Worm (Caenorhabditis elegans) whole organism, late embryonic: ENCODE results near the gene ccep-135.
A peak's percentile ranks its signal among the peaks of the same experiment; 100 is the strongest.

Source experiments
- C38D4.7 ChIP-seq: fragments of 200-800 bp; sonication (Bioruptor generic); optimal IDR thresholded peaks from 2 replicates; lab custom pipeline; 2018; ENCODE audit warnings: mild to moderate bottlenecking, missing genetic modification characterization, moderate library complexity, missing compliant biosample characterization
- F13H6.1 ChIP-seq: sonication (generic microtip); optimal IDR thresholded peaks from 2 replicates; lab custom pipeline; 2016; ENCODE audit warnings: missing genetic modification characterization, missing compliant biosample characterization
- K02D7.2 ChIP-seq: sonication (generic microtip); optimal IDR thresholded peaks from 2 replicates; lab custom pipeline; 2017; ENCODE audit warnings: mild to moderate bottlenecking, missing genetic modification characterization, missing compliant biosample characterization
- T23F11.4 ChIP-seq: fragments of 200-800 bp; sonication (Bioruptor generic); optimal IDR thresholded peaks from 2 replicates; lab custom pipeline; 2018; ENCODE audit warnings: mild to moderate bottlenecking, missing genetic modification characterization, missing compliant biosample characterization
- Y22D7AL.16 ChIP-seq: sonication (generic microtip); optimal IDR thresholded peaks from 2 replicates; lab custom pipeline; 2016; ENCODE audit warnings: missing genetic modification characterization, missing compliant biosample characterization
- ceh-14 ChIP-seq: sonication (generic microtip); optimal IDR thresholded peaks from 2 replicates; lab custom pipeline; 2016; ENCODE audit warnings: missing genotype, missing genetic modification characterization, missing compliant biosample characterization
- ceh-22 ChIP-seq: sonication (generic microtip); optimal IDR thresholded peaks from 2 replicates; lab custom pipeline; 2017; ENCODE audit warnings: missing biosample characterization, missing genetic modification characterization
- ceh-24 ChIP-seq: sonication (generic microtip); optimal IDR thresholded peaks from 2 replicates; lab custom pipeline; 2016; ENCODE audit warnings: mild to moderate bottlenecking, missing genetic modification characterization, missing compliant biosample characterization
- ceh-31 ChIP-seq: sonication (generic microtip); optimal IDR thresholded peaks from 2 replicates; lab custom pipeline; 2016; ENCODE audit warnings: missing genetic modification characterization, missing compliant biosample characterization
- ceh-34 ChIP-seq: sonication (generic microtip); optimal IDR thresholded peaks from 2 replicates; lab custom pipeline; 2016; ENCODE audit warnings: mild to moderate bottlenecking, missing genetic modification characterization, missing compliant biosample characterization
- ceh-6 ChIP-seq: fragments of 200-800 bp; sonication (Bioruptor generic); optimal IDR thresholded peaks from 2 replicates; lab custom pipeline; 2018; ENCODE audit warnings: mild to moderate bottlenecking, missing genetic modification characterization, missing compliant biosample characterization
- ceh-9 ChIP-seq: sonication (generic microtip); optimal IDR thresholded peaks from 2 replicates; lab custom pipeline; 2016; ENCODE audit warnings: mild to moderate bottlenecking, missing genetic modification characterization, inconsistent platforms, missing compliant biosample characterization
- dve-1 ChIP-seq: sonication (generic microtip); optimal IDR thresholded peaks from 2 replicates; lab custom pipeline; 2017; ENCODE audit warnings: antibody characterized with exemption, mild to moderate bottlenecking, missing genetic modification characterization, missing compliant biosample characterization
- elt-2 ChIP-seq: sonication (generic microtip); optimal IDR thresholded peaks from 2 replicates; lab custom pipeline; 2016; ENCODE audit warnings: missing genetic modification reagents, missing genetic modification characterization, missing compliant biosample characterization
- elt-4 ChIP-seq: sonication (generic microtip); optimal IDR thresholded peaks from 2 replicates; lab custom pipeline; 2016; ENCODE audit warnings: missing genetic modification characterization, missing compliant biosample characterization
- ets-4 ChIP-seq: sonication (generic microtip); optimal IDR thresholded peaks from 2 replicates; lab custom pipeline; 2016; ENCODE audit warnings: missing genetic modification characterization, missing compliant biosample characterization
- hlh-15 ChIP-seq: sonication (generic microtip); optimal IDR thresholded peaks from 2 replicates; lab custom pipeline; 2016; ENCODE audit warnings: missing genetic modification characterization, missing compliant biosample characterization
- hlh-6 ChIP-seq: sonication (generic microtip); optimal IDR thresholded peaks from 2 replicates; lab custom pipeline; 2016; ENCODE audit warnings: missing genotype, missing genetic modification characterization, missing compliant biosample characterization
- nfya-1 ChIP-seq: sonication (generic microtip); optimal IDR thresholded peaks from 2 replicates; lab custom pipeline; 2017; ENCODE audit warnings: missing genetic modification characterization, mild to moderate bottlenecking, missing compliant biosample characterization, antibody characterized with exemption, moderate library complexity
- nhr-11 ChIP-seq: fragments of 150-350 bp; optimal IDR thresholded peaks from 2 replicates; lab custom pipeline; 2014; ENCODE audit warnings: missing biosample characterization, missing genetic modification characterization
- npax-4 ChIP-seq: sonication (generic microtip); optimal IDR thresholded peaks from 2 replicates; lab custom pipeline; 2016; ENCODE audit warnings: missing genetic modification characterization, missing compliant biosample characterization
- pax-1 ChIP-seq: fragments of 150-350 bp; optimal IDR thresholded peaks from 2 replicates; lab custom pipeline; 2014; ENCODE audit warnings: missing biosample characterization, missing genetic modification characterization
- pha-2 ChIP-seq: sonication (generic microtip); optimal IDR thresholded peaks from 2 replicates; lab custom pipeline; 2017; ENCODE audit warnings: mild to moderate bottlenecking, missing genetic modification characterization, missing compliant biosample characterization
- ref-2 ChIP-seq: sonication (generic microtip); optimal IDR thresholded peaks from 2 replicates; lab custom pipeline; 2016; ENCODE audit warnings: missing genetic modification characterization, missing compliant biosample characterization
- rnt-1 ChIP-seq: sonication (generic microtip); optimal IDR thresholded peaks from 2 replicates; lab custom pipeline; 2016; ENCODE audit warnings: missing genetic modification characterization, missing compliant biosample characterization
- sox-4 ChIP-seq: sonication (generic microtip); optimal IDR thresholded peaks from 2 replicates; lab custom pipeline; 2017; ENCODE audit warnings: mild to moderate bottlenecking, missing genetic modification characterization, inconsistent platforms, missing compliant biosample characterization
- syd-9 ChIP-seq: sonication (generic microtip); optimal IDR thresholded peaks from 2 replicates; lab custom pipeline; 2016; ENCODE audit warnings: mild to moderate bottlenecking, missing genetic modification characterization, moderate library complexity, missing compliant biosample characterization
- tbx-2 ChIP-seq: sonication (generic microtip); optimal IDR thresholded peaks from 2 replicates; lab custom pipeline; 2016; ENCODE audit warnings: missing genetic modification characterization, missing compliant biosample characterization
- ttx-3 ChIP-seq: sonication (generic microtip); optimal IDR thresholded peaks from 2 replicates; lab custom pipeline; 2016; ENCODE audit warnings: missing genetic modification reagents, missing genetic modification characterization, missing compliant biosample characterization
- unc-3 ChIP-seq, 2 experiments: fragments of 200-800 bp in 1 of 2; sonication (Bioruptor generic) in 1 of 2; sonication (generic microtip) in 1 of 2; conservative IDR thresholded peaks in 1 of 2; optimal IDR thresholded peaks in 1 of 2; 2 replicates each; pipeline versions ENCODE4 v1.3.6 to Lab custom; 2016 to 2022; ENCODE audit warnings: missing compliant biosample characterization in 2 of 2, missing genetic modification characterization in 2 of 2, missing genetic modification reagents in 1 of 2
- unc-42 ChIP-seq: sonication (generic microtip); optimal IDR thresholded peaks from 2 replicates; lab custom pipeline; 2016; ENCODE audit warnings: missing genotype, missing genetic modification characterization, missing compliant biosample characterization
- unc-55 ChIP-seq: sonication (generic microtip); optimal IDR thresholded peaks from 2 replicates; lab custom pipeline; 2017; ENCODE audit warnings: missing biosample characterization, missing genetic modification reagents, missing genetic modification characterization
- unc-86 ChIP-seq: sonication (generic microtip); optimal IDR thresholded peaks from 2 replicates; lab custom pipeline; 2016; ENCODE audit warnings: missing genetic modification characterization, missing compliant biosample characterization
- ztf-16 ChIP-seq: sonication (generic microtip); optimal IDR thresholded peaks from 2 replicates; lab custom pipeline; 2017; ENCODE audit warnings: missing genetic modification characterization, missing compliant biosample characterization

Gene ccep-135

ce11 chrIII:3116969-3117368 is 25.3 kb downstream of the ccep-135 start:
- peak; percentile 63 for TF ChIP-seq elt-2 (tag; lab: Kevin White, UChicago)
- TF ChIP-seq T23F11.4 (GFP tag; lab: Kevin White, UChicago), result no peak

- TF ChIP-seq ceh-24 (tag; lab: Kevin White, UChicago) (no peak), hlh-15 (tag; lab: Kevin White, UChicago) (no peak), rnt-1 (no peak), syd-9 (no peak), ceh-14 (no peak), K02D7.2 (no peak), pha-2 (tag; lab: Kevin White, UChicago) (no peak), nhr-11 (tag; lab: Kevin White, UChicago) (no peak), ztf-16 (tag; lab: Kevin White, UChicago) (no peak), C38D4.7 (no peak), Y22D7AL.16 (tag; lab: Kevin White, UChicago) (no peak), ceh-34 (no peak)
- TF ChIP-seq, all 69 proteins: peak for 0
These were observed 28.3 kb downstream of the ccep-135 start for ce11 chrIII:3119972-3120371.

- no peak for TF ChIP-seq ceh-9 (tag; lab: Kevin White, UChicago)
- TF ChIP-seq dve-1 (tag; lab: Kevin White, UChicago), result no peak
- TF ChIP-seq F13H6.1 (tag; lab: Kevin White, UChicago), result no peak
- TF ChIP-seq npax-4, result no peak
- peak; percentile 72 for TF ChIP-seq nfya-1 (tag; lab: Kevin White, UChicago)
- no peak for TF ChIP-seq ceh-6 (GFP tag; lab: Kevin White, UChicago)
- TF ChIP-seq K02D7.2, result no peak
- TF ChIP-seq pax-1, result no peak
These were observed 32.6 kb downstream of the ccep-135 start for ce11 chrIII:3124209-3124786.

- TF ChIP-seq Y22D7AL.16 (tag; lab: Kevin White, UChicago) (no peak), ttx-3 (no peak), unc-3 (GFP tag; conservative IDR thresholded peaks at IDR 0.05; lab: Robert Waterston, UW) (no peak), unc-3 (tag; optimal IDR thresholded peaks at IDR 0.05; lab: Kevin White, UChicago) (no peak), unc-55 (GFP tag; lab: Kevin White, UChicago) (no peak), T23F11.4 (GFP tag; lab: Kevin White, UChicago) (no peak), ceh-31 (tag; lab: Kevin White, UChicago) (no peak), ceh-22 (tag; lab: Kevin White, UChicago) (no peak), dve-1 (tag; lab: Kevin White, UChicago) (no peak), unc-42 (tag; lab: Kevin White, UChicago) (no peak), sox-4 (tag; lab: Kevin White, UChicago) (no peak)
These were observed 35.5 kb downstream of the ccep-135 start, which contains the start of gene nipa-1 for ce11 chrIII:3127074-3127596. Gene nipa-1, minus strand, starts transcription at chrIII:3127124.

ce11 chrIII:3127613-3128012 is 35.9 kb downstream of the ccep-135 start:
- TF ChIP-seq hlh-6 (tag; lab: Kevin White, UChicago) (no peak), ceh-22 (tag; lab: Kevin White, UChicago) (no peak), elt-4 (tag; lab: Kevin White, UChicago) (no peak), ets-4 (tag; lab: Kevin White, UChicago) (no peak), tbx-2 (tag; lab: Kevin White, UChicago) (peak; percentile 2), ceh-31 (tag; lab: Kevin White, UChicago) (no peak), ref-2 (tag; lab: Kevin White, UChicago) (no peak), nfya-1 (tag; lab: Kevin White, UChicago) (peak; percentile 14), unc-86 (tag; lab: Kevin White, UChicago) (no peak)
- TF ChIP-seq, all 69 proteins: peak for 2
